Fruit fly (Drosophila melanogaster) whole organism, embryonic: Measurements from ENCODE around the gene Lamtor3.

ENCODE experiments used
- Ada2b ChIP-seq: fragments of 200-800 bp; sonication (Bioruptor generic); IDR thresholded peaks from 2 replicates; pipeline ENCODE4 v1.3.6; 2022; ENCODE audit warnings: missing biosample characterization, missing genetic modification characterization
- Asciz ChIP-seq: fragments of 200-800 bp; sonication (Bioruptor generic); optimal IDR thresholded peaks from 2 replicates; lab custom pipeline; 2017; ENCODE audit warnings: missing biosample characterization, mild to moderate bottlenecking, missing genetic modification characterization, missing genetic modification reagents
- Atf-2 ChIP-seq: fragments of 200-800 bp; sonication (Bioruptor generic); optimal IDR thresholded peaks from 2 replicates; lab custom pipeline; 2016; ENCODE audit warnings: missing biosample characterization, missing genetic modification characterization
- CG12391 ChIP-seq: fragments of 200-800 bp; sonication (Bioruptor generic); optimal IDR thresholded peaks from 3 replicates; lab custom pipeline; 2018; ENCODE audit warnings: missing biosample characterization, mild to moderate bottlenecking, missing genetic modification characterization, moderate library complexity
- CG13296 ChIP-seq: fragments of 200-800 bp; sonication (Bioruptor generic); optimal IDR thresholded peaks from 3 replicates; lab custom pipeline; 2018; ENCODE audit warnings: missing biosample characterization, mild to moderate bottlenecking, missing genetic modification characterization
- CG14014 ChIP-seq: fragments of 200-800 bp; sonication (Bioruptor generic); IDR thresholded peaks from 2 replicates; pipeline ENCODE4 v1.3.6; 2022; ENCODE audit warnings: missing biosample characterization, missing genetic modification characterization
- CG15514 ChIP-seq: fragments of 200-800 bp; sonication (Bioruptor generic); optimal IDR thresholded peaks from 3 replicates; lab custom pipeline; 2017; ENCODE audit warnings: missing biosample characterization, missing genetic modification characterization, mild to moderate bottlenecking, moderate library complexity, missing genetic modification reagents
- CG15696 ChIP-seq: fragments of 200-800 bp; sonication (Bioruptor generic); optimal IDR thresholded peaks from 2 replicates; lab custom pipeline; 2019; ENCODE audit warnings: missing biosample characterization, mild to moderate bottlenecking, missing genetic modification characterization, moderate library complexity
- CG16815 ChIP-seq: fragments of 200-800 bp; sonication (Bioruptor generic); optimal IDR thresholded peaks from 3 replicates; lab custom pipeline; 2017; ENCODE audit warnings: missing biosample characterization, mild to moderate bottlenecking, missing genetic modification characterization
- CG3065 ChIP-seq: fragments of 200-800 bp; sonication (Bioruptor generic); optimal IDR thresholded peaks from 2 replicates; lab custom pipeline; 2016; ENCODE audit warnings: missing biosample characterization, missing genetic modification characterization
- CG31441 ChIP-seq: fragments of 200-800 bp; sonication (Bioruptor generic); IDR thresholded peaks from 2 replicates; pipeline ENCODE4 v1.3.6; 2022; ENCODE audit warnings: missing biosample characterization, missing genetic modification characterization
- CG34376 ChIP-seq: fragments of 200-800 bp; sonication (Bioruptor generic); optimal IDR thresholded peaks from 2 replicates; lab custom pipeline; 2018; ENCODE audit warnings: missing biosample characterization, mild to moderate bottlenecking, missing genetic modification characterization
- CG4730 ChIP-seq: fragments of 200-800 bp; sonication (Bioruptor generic); IDR thresholded peaks from 2 replicates; pipeline ENCODE4 v1.3.6; 2022; ENCODE audit warnings: missing biosample characterization, missing genetic modification characterization
- CG6854 ChIP-seq: fragments of 200-800 bp; sonication (Bioruptor generic); optimal IDR thresholded peaks from 3 replicates; lab custom pipeline; 2017; ENCODE audit warnings: missing biosample characterization, mild to moderate bottlenecking, missing genetic modification characterization
- CG7786 ChIP-seq: fragments of 200-800 bp; sonication (Bioruptor generic); optimal IDR thresholded peaks from 2 replicates; lab custom pipeline; 2016; ENCODE audit warnings: missing biosample characterization, missing genetic modification characterization
- CG8290 ChIP-seq, 3 experiments: fragments of 200-800 bp; sonication (Bioruptor generic); optimal IDR thresholded peaks; 2 replicates each; lab custom pipeline; 2016 to 2019; ENCODE audit warnings: missing biosample characterization in 3 of 3, missing genetic modification characterization in 3 of 3, mild to moderate bottlenecking in 2 of 3, moderate library complexity in 1 of 3
- CG9932 ChIP-seq: fragments of 200-800 bp; sonication (Bioruptor generic); IDR thresholded peaks from 2 replicates; pipeline ENCODE4 v1.3.6; 2022; ENCODE audit warnings: missing biosample characterization, missing genetic modification characterization
- Camta ChIP-seq: fragments of 200-800 bp; sonication (Bioruptor generic); optimal IDR thresholded peaks from 2 replicates; lab custom pipeline; 2016; ENCODE audit warnings: missing biosample characterization, missing genetic modification characterization
- Dp ChIP-seq: fragments of 200-800 bp; sonication (Bioruptor generic); optimal IDR thresholded peaks from 2 replicates; lab custom pipeline; 2018; ENCODE audit warnings: missing biosample characterization, mild to moderate bottlenecking, missing genetic modification characterization, moderate library complexity
- Eip74EF ChIP-seq, 2 experiments: fragments of 200-800 bp in 1 of 2; fragments of >200 bp in 1 of 2; sonication (Bioruptor generic) in 1 of 2; optimal IDR thresholded peaks; 2 replicates each; lab custom pipeline; 2017 to 2019; ENCODE audit warnings: missing biosample characterization in 2 of 2, missing genetic modification characterization in 2 of 2, mild to moderate bottlenecking in 1 of 2, moderate library complexity in 1 of 2
- Gug ChIP-seq: fragments of 200-800 bp; sonication (Bioruptor generic); IDR thresholded peaks from 4 replicates; pipeline ENCODE4 v1.3.6; 2022; ENCODE audit warnings: missing biosample characterization, missing genetic modification characterization
- HLH3B ChIP-seq: fragments of 200-800 bp; sonication (Bioruptor generic); IDR thresholded peaks from 2 replicates; pipeline ENCODE4 v1.3.6; 2022; ENCODE audit warnings: missing biosample characterization, missing genetic modification characterization
- MESR4 ChIP-seq: fragments of 200-800 bp; sonication (Bioruptor generic); optimal IDR thresholded peaks from 2 replicates; lab custom pipeline; 2018; ENCODE audit warnings: missing biosample characterization, mild to moderate bottlenecking, missing genetic modification characterization, moderate library complexity
- Mrtf ChIP-seq: fragments of 200-800 bp; sonication (Bioruptor generic); IDR thresholded peaks from 3 replicates; pipeline ENCODE4 v1.3.6; 2022; ENCODE audit warnings: missing biosample characterization, missing genetic modification characterization
- PHDP ChIP-seq: fragments of 200-800 bp; sonication (Bioruptor generic); optimal IDR thresholded peaks from 3 replicates; lab custom pipeline; 2018; ENCODE audit warnings: missing biosample characterization, mild to moderate bottlenecking, missing genetic modification characterization, moderate library complexity
- Rfx ChIP-seq: fragments of 200-800 bp; sonication (Bioruptor generic); IDR thresholded peaks from 2 replicates; pipeline ENCODE4 v1.3.6; 2022; ENCODE audit warnings: missing biosample characterization, missing genetic modification characterization
- Sox102F ChIP-seq: fragments of 200-800 bp; sonication (Bioruptor generic); optimal IDR thresholded peaks from 2 replicates; lab custom pipeline; 2018; ENCODE audit warnings: missing biosample characterization, mild to moderate bottlenecking, missing genetic modification characterization, moderate library complexity
- Taf1 ChIP-seq: fragments of 200-800 bp; sonication (Bioruptor generic); IDR thresholded peaks from 2 replicates; pipeline ENCODE4 v1.3.6; 2022; ENCODE audit warnings: missing biosample characterization, missing genetic modification characterization
- bab2 ChIP-seq: fragments of 200-800 bp; sonication (Bioruptor generic); optimal IDR thresholded peaks from 2 replicates; lab custom pipeline; 2016; ENCODE audit warnings: missing biosample characterization, missing genetic modification characterization
- ci ChIP-seq: fragments of 200-800 bp; sonication (Bioruptor generic); IDR thresholded peaks from 3 replicates; pipeline ENCODE4 v1.3.6; 2022; ENCODE audit warnings: missing biosample characterization, missing genetic modification characterization
- croc ChIP-seq: fragments of 200-800 bp; sonication (Bioruptor generic); conservative IDR thresholded peaks from 3 replicates; pipeline ENCODE4 v1.3.6; 2022; ENCODE audit warnings: missing biosample characterization, missing genetic modification characterization
- disco-r ChIP-seq: fragments of 200-800 bp; sonication (Bioruptor generic); optimal IDR thresholded peaks from 2 replicates; lab custom pipeline; 2016; ENCODE audit warnings: missing biosample characterization, missing genetic modification characterization
- dmrt11E ChIP-seq: fragments of 200-800 bp; sonication (Bioruptor generic); optimal IDR thresholded peaks from 3 replicates; lab custom pipeline; 2018; ENCODE audit warnings: missing biosample characterization, mild to moderate bottlenecking, missing genetic modification characterization, moderate library complexity
- emc ChIP-seq: fragments of 200-800 bp; sonication (Bioruptor generic); optimal IDR thresholded peaks from 2 replicates; lab custom pipeline; 2016; ENCODE audit warnings: missing biosample characterization, missing genetic modification characterization
- eyg ChIP-seq: fragments of 200-800 bp; sonication (Bioruptor generic); optimal IDR thresholded peaks from 3 replicates; lab custom pipeline; 2016; ENCODE audit warnings: missing biosample characterization, missing genetic modification characterization
- ham ChIP-seq: fragments of 200-800 bp; sonication (Bioruptor generic); IDR thresholded peaks from 2 replicates; pipeline ENCODE4 v1.3.6; 2022; ENCODE audit warnings: missing biosample characterization, missing genetic modification characterization
- ken ChIP-seq: fragments of 200-800 bp; sonication (Bioruptor generic); IDR thresholded peaks from 3 replicates; pipeline ENCODE4 v1.3.6; 2022; ENCODE audit warnings: missing biosample characterization, missing genetic modification characterization
- lbe ChIP-seq: fragments of 200-800 bp; sonication (Bioruptor generic); optimal IDR thresholded peaks from 2 replicates; lab custom pipeline; 2016; ENCODE audit warnings: missing biosample characterization, mild to moderate bottlenecking, missing genetic modification characterization
- mam ChIP-seq: fragments of 200-800 bp; sonication (Bioruptor generic); optimal IDR thresholded peaks from 3 replicates; lab custom pipeline; 2016; ENCODE audit warnings: missing biosample characterization, missing genetic modification characterization
- mirr ChIP-seq: fragments of 200-800 bp; sonication (Bioruptor generic); optimal IDR thresholded peaks from 3 replicates; lab custom pipeline; 2018; ENCODE audit warnings: missing biosample characterization, mild to moderate bottlenecking, missing genetic modification characterization
- mld ChIP-seq: fragments of 200-800 bp; sonication (Bioruptor generic); IDR thresholded peaks from 3 replicates; pipeline ENCODE4 v1.3.6; 2022; ENCODE audit warnings: missing biosample characterization, missing genetic modification characterization; ENCODE audit not compliant: partially characterized antibody
- pb ChIP-seq: fragments of 200-800 bp; sonication (Bioruptor generic); optimal IDR thresholded peaks from 3 replicates; lab custom pipeline; 2016; ENCODE audit warnings: missing biosample characterization, missing genetic modification characterization
- psq ChIP-seq: fragments of 200-800 bp; sonication (Bioruptor generic); optimal IDR thresholded peaks from 2 replicates; lab custom pipeline; 2017; ENCODE audit warnings: missing biosample characterization, missing genetic modification characterization
- salm ChIP-seq: fragments of 200-800 bp; sonication (Bioruptor generic); optimal IDR thresholded peaks from 2 replicates; lab custom pipeline; 2018; ENCODE audit warnings: missing biosample characterization, mild to moderate bottlenecking, missing genetic modification characterization
- ssp ChIP-seq: fragments of 200-800 bp; sonication (Bioruptor generic); IDR thresholded peaks from 2 replicates; pipeline ENCODE4 v1.3.6; 2022; ENCODE audit warnings: missing biosample characterization, missing genetic modification characterization
- trh ChIP-seq: fragments of 200-800 bp; sonication (Bioruptor generic); optimal IDR thresholded peaks from 2 replicates; lab custom pipeline; 2016; ENCODE audit warnings: missing biosample characterization, missing genetic modification characterization
- tup ChIP-seq: fragments of 200-800 bp; sonication (Bioruptor generic); optimal IDR thresholded peaks from 2 replicates; lab custom pipeline; 2016; ENCODE audit warnings: missing biosample characterization, mild to moderate bottlenecking, missing genetic modification characterization, moderate library complexity
- zen ChIP-seq: fragments of 200-800 bp; sonication (Bioruptor generic); optimal IDR thresholded peaks from 3 replicates; lab custom pipeline; 2018; ENCODE audit warnings: missing biosample characterization, mild to moderate bottlenecking, missing genetic modification characterization, moderate library complexity
- zfh2 ChIP-seq: fragments of 200-800 bp; sonication (Bioruptor generic); optimal IDR thresholded peaks from 2 replicates; lab custom pipeline; 2016; ENCODE audit warnings: missing biosample characterization, missing genetic modification characterization

The Lamtor3 gene

dm6 chr2L:17472582-17473524 lies 8.2 kb upstream of the Lamtor3 start, which contains the start of gene BicD (continued):
- TF ChIP-seq Sox102F (GFP tag; lab: Kevin White, UChicago) (no peak), Camta (GFP tag; lab: Kevin White, UChicago) (no peak), Atf-2 (GFP tag; lab: Kevin White, UChicago) (no peak), CG8290 (GFP tag; optimal IDR thresholded peaks at IDR 0.05; lab: Kevin White, UChicago) (peak; percentile 84), CG8290 (tag; optimal IDR thresholded peaks at IDR 0.05; lab: Kevin White, UChicago) (peak in 1 of 2 experiments; percentile 69), Eip74EF (GFP tag; optimal IDR thresholded peaks at IDR 0.05; lab: Kevin White, UChicago) (no peak), mam (GFP tag; lab: Kevin White, UChicago) (no peak), PHDP (tag; lab: Kevin White, UChicago) (peak; percentile 5), CG14014 (GFP tag; lab: Robert Waterston, UW) (no peak), disco-r (GFP tag; lab: Kevin White, UChicago) (no peak), zen (tag; lab: Kevin White, UChicago) (peak; percentile 42), Mrtf (no peak), CG9932 (GFP tag; lab: Robert Waterston, UW) (peak; percentile 23; the same call in 1 of the 2 replicates), mld (no peak), psq (GFP tag; lab: Kevin White, UChicago) (no peak), CG7786 (GFP tag; lab: Kevin White, UChicago) (no peak), bab2 (GFP tag; lab: Kevin White, UChicago) (no peak), dmrt11E (tag; lab: Kevin White, UChicago) (no peak), ci (GFP tag; lab: Robert Waterston, UW) (no peak), ssp (GFP tag; lab: Robert Waterston, UW) (peak; percentile 71), MESR4 (GFP tag; lab: Kevin White, UChicago) (peak; percentile 52), Asciz (GFP tag; lab: Kevin White, UChicago) (no peak), CG15696 (tag; lab: Kevin White, UChicago) (no peak), Rfx (GFP tag; lab: Robert Waterston, UW) (no peak), mirr (GFP tag; lab: Kevin White, UChicago) (no peak), CG13296 (GFP tag; lab: Kevin White, UChicago) (peak; percentile 24), Gug (GFP tag; lab: Robert Waterston, UW) (no peak), CG12391 (tag; lab: Kevin White, UChicago) (peak; percentile 53), CG3065 (GFP tag; lab: Kevin White, UChicago) (no peak), HLH3B (no peak), CG6854 (no peak), Taf1 (GFP tag; lab: Robert Waterston, UW) (no peak), Ada2b (GFP tag; lab: Robert Waterston, UW) (no peak), CG16815 (GFP tag; lab: Kevin White, UChicago) (no peak), ham (no peak), zfh2 (GFP tag; lab: Kevin White, UChicago) (no peak), CG31441 (GFP tag; lab: Robert Waterston, UW) (peak; percentile 47; the same call in 1 of the 2 replicates), Dp (GFP tag; lab: Kevin White, UChicago) (peak; percentile 46), pb (GFP tag; lab: Kevin White, UChicago) (no peak), trh (GFP tag; lab: Kevin White, UChicago) (no peak), eyg (GFP tag; lab: Kevin White, UChicago) (no peak), tup (GFP tag; lab: Kevin White, UChicago) (no peak), CG4730 (no peak), salm (tag; lab: Kevin White, UChicago) (no peak), CG15514 (GFP tag; lab: Kevin White, UChicago) (peak; percentile 74), emc (GFP tag; lab: Kevin White, UChicago) (no peak), lbe (GFP tag; lab: Kevin White, UChicago) (peak; percentile 37), ken (GFP tag; lab: Robert Waterston, UW) (no peak), CG34376 (GFP tag; lab: Kevin White, UChicago) (peak; percentile 28), croc (GFP tag; lab: Robert Waterston, UW) (no peak)
